Fruit fly (Drosophila melanogaster): ENCODE measurements around the gene Atg1.

DNA sequence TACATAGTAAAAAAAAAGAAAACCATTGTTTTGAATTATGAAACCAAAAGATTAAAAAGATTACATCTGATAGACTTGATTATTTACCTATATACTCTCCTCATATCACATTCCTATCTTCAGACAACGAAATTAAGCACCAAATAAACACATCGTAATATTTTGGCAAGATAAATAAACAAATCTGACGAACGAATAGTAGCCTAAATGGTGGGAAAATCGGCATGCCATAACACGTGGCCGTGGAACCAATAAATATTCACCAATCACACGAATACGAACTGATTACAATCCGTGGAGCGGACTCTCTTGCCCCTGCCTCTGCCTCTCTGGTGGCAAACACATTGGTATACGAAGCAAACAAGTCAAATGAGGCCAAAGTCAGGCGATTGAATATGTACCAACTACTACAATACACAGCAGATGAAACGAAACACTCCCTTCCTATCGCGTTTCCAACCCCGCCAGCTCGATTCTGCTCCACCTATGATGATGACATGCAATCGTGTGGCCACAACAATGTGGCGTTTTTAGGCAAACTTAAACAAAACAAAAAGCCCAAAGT lies 8.8 kb downstream of the Atg1 start:
- TF ChIP-seq Clk (GFP tag; optimal IDR thresholded peaks at IDR 0.05): no peak
- TF ChIP-seq kay (GFP tag; ENCODE audit: borderline replicate concordance): no peak
- TF ChIP-seq CG33017 (tag; optimal IDR thresholded peaks at IDR 0.05): no peak
- no peak for TF ChIP-seq CG7101 (tag; optimal IDR thresholded peaks at IDR 0.05)
- TF ChIP-seq ovo (GFP tag; optimal IDR thresholded peaks at IDR 0.05): no peak
- no peak for TF ChIP-seq pad (GFP tag; optimal IDR thresholded peaks at IDR 0.05)
- TF ChIP-seq cic (GFP tag; optimal IDR thresholded peaks at IDR 0.05): peak; percentile 44
- no peak for TF ChIP-seq toe (GFP tag; optimal IDR thresholded peaks at IDR 0.05)
- TF ChIP-seq Mnt (GFP tag; optimal IDR thresholded peaks at IDR 0.05): peak; percentile 40
- no peak for TF ChIP-seq Hr96 (GFP tag; optimal IDR thresholded peaks at IDR 0.05)
- TF ChIP-seq Crg-1 (GFP tag; optimal IDR thresholded peaks at IDR 0.05): no peak
- TF ChIP-seq CG12768 (GFP tag; optimal IDR thresholded peaks at IDR 0.05): no peak
- no peak for TF ChIP-seq bab1 (GFP tag; optimal IDR thresholded peaks at IDR 0.05)
- TF ChIP-seq cnc (optimal IDR thresholded peaks at IDR 0.05): no peak
